Worm (Caenorhabditis elegans): ENCODE data around the gene sru-13.

ce11 chrIV:12495196-12495595 lies 27.2 kb downstream of the sru-13 start, which contains the start of gene sru-20:
- no peak for TF ChIP-seq ref-1 (GFP tag; conservative IDR thresholded peaks at IDR 0.05)
- no peak for TF ChIP-seq ztf-29 (GFP tag; IDR thresholded peaks at IDR 0.05)
- no peak for TF ChIP-seq cog-1 (tag; optimal IDR thresholded peaks at IDR 0.05)
